Fruit fly (Drosophila melanogaster): ENCODE data around the gene Hsp22.
A peak's percentile ranks its signal among the peaks of the same experiment; 100 is the strongest.

- TF ChIP-seq gl (tag; optimal IDR thresholded peaks at IDR 0.05) = no peak
- TF ChIP-seq CG15710 (tag; optimal IDR thresholded peaks at IDR 0.05) = peak; percentile 40
Observed at dm6 chr3L:9419328-9419727, 46.6 kb downstream of the Hsp22 start.

Data from whole organism, pupa.